Worm (Caenorhabditis elegans) whole organism, L1 larva: ENCODE data around the gene coa-3.

Experiments
- C16A3.4 ChIP-seq: fragments of 150-350 bp; optimal IDR thresholded peaks from 2 replicates; lab custom pipeline; 2014; ENCODE audit warnings: missing biosample characterization, missing genetic modification characterization
- F16B12.6 ChIP-seq: fragments of 150-350 bp; optimal IDR thresholded peaks from 2 replicates; lab custom pipeline; 2014; ENCODE audit warnings: missing biosample characterization, missing genetic modification characterization
- Y116A8C.19 ChIP-seq: sonication (generic microtip); optimal IDR thresholded peaks from 2 replicates; lab custom pipeline; 2016; ENCODE audit warnings: missing compliant biosample characterization, missing genetic modification characterization, borderline replicate concordance
- blmp-1 ChIP-seq: fragments of 150-350 bp; optimal IDR thresholded peaks from 2 replicates; lab custom pipeline; 2014; ENCODE audit warnings: missing biosample characterization, missing genetic modification characterization
- ceh-8 ChIP-seq: fragments of 200-800 bp; sonication (Bioruptor generic); optimal IDR thresholded peaks from 2 replicates; lab custom pipeline; 2018; ENCODE audit warnings: mild to moderate bottlenecking, missing genetic modification characterization, moderate library complexity, missing compliant biosample characterization
- ceh-82 ChIP-seq, 3 experiments: fragments of 150-350 bp in 1 of 3; sonication (generic microtip) in 2 of 3; optimal IDR thresholded peaks; 2 replicates each; lab custom pipeline; 2014 to 2017; ENCODE audit warnings: missing biosample characterization in 3 of 3, missing genetic modification characterization in 3 of 3
- efl-1 ChIP-seq, 4 experiments: fragments of 150-350 bp; optimal IDR thresholded peaks in 3 of 4; peaks in 1 of 4; 1 replicate in 1 of 4; 2 replicates in 3 of 4; lab custom pipeline; 2014; ENCODE audit warnings: missing biosample characterization in 2 of 4, missing genetic modification characterization in 2 of 4, missing genetic modification reagents in 2 of 4
- efl-3 ChIP-seq: fragments of 200-800 bp; sonication (Bioruptor generic); optimal IDR thresholded peaks from 2 replicates; lab custom pipeline; 2018; ENCODE audit warnings: mild to moderate bottlenecking, missing genetic modification characterization, missing compliant biosample characterization
- egl-13 ChIP-seq: sonication (generic microtip); optimal IDR thresholded peaks from 2 replicates; lab custom pipeline; 2016; ENCODE audit warnings: missing genotype, missing genetic modification reagents, missing genetic modification characterization, missing compliant biosample characterization
- elt-3 ChIP-seq, 6 experiments: fragments of 150-350 bp in 1 of 6; sonication (generic microtip); optimal IDR thresholded peaks; 2 replicates each; lab custom pipeline; 2017 to 2018; ENCODE audit warnings: missing biosample characterization in 6 of 6, missing genetic modification characterization in 6 of 6, inconsistent platforms in 1 of 6
- ets-5 ChIP-seq: fragments of 200-800 bp; sonication (Bioruptor generic); IDR thresholded peaks from 2 replicates; pipeline ENCODE4 v1.3.6; 2022; ENCODE audit warnings: missing genetic modification characterization, missing compliant biosample characterization
- fkh-4 ChIP-seq: sonication (generic microtip); optimal IDR thresholded peaks from 2 replicates; lab custom pipeline; 2016; ENCODE audit warnings: missing compliant biosample characterization, missing genetic modification characterization, borderline replicate concordance
- fkh-8 ChIP-seq: sonication (generic microtip); optimal IDR thresholded peaks from 2 replicates; lab custom pipeline; 2016; ENCODE audit warnings: mild to moderate bottlenecking, missing genetic modification characterization, missing compliant biosample characterization
- grh-1 ChIP-seq: fragments of 200-800 bp; sonication (Bioruptor generic); IDR thresholded peaks from 2 replicates; pipeline ENCODE4 v1.3.6; 2022; ENCODE audit warnings: missing genetic modification reagents, missing genetic modification characterization, missing compliant biosample characterization
- hlh-17 ChIP-seq: fragments of 200-800 bp; sonication (Bioruptor generic); optimal IDR thresholded peaks from 2 replicates; lab custom pipeline; 2018; ENCODE audit warnings: missing genetic modification characterization, mild to moderate bottlenecking, missing compliant biosample characterization, moderate library complexity, borderline replicate concordance
- hlh-4 ChIP-seq: sonication (generic microtip); optimal IDR thresholded peaks from 2 replicates; lab custom pipeline; 2016; ENCODE audit warnings: mild to moderate bottlenecking, missing genetic modification characterization, missing compliant biosample characterization
- irx-1 ChIP-seq: sonication (generic microtip); optimal IDR thresholded peaks from 2 replicates; lab custom pipeline; 2016; ENCODE audit warnings: missing genetic modification characterization, missing compliant biosample characterization
- isw-1 ChIP-seq: fragments of 200-800 bp; sonication (Bioruptor generic); IDR thresholded peaks from 2 replicates; pipeline ENCODE4 v1.3.6; 2022; ENCODE audit warnings: missing genetic modification characterization, missing compliant biosample characterization
- jun-1 ChIP-seq: fragments of 150-350 bp; optimal IDR thresholded peaks from 2 replicates; lab custom pipeline; 2014; ENCODE audit warnings: missing biosample characterization, missing genetic modification reagents, missing genetic modification characterization
- lin-14 ChIP-seq: fragments of 200-800 bp; sonication (Bioruptor generic); optimal IDR thresholded peaks from 2 replicates; lab custom pipeline; 2018; ENCODE audit warnings: mild to moderate bottlenecking, missing genetic modification characterization, moderate library complexity, missing compliant biosample characterization
- lin-39 ChIP-seq: fragments of 150-350 bp; optimal IDR thresholded peaks from 2 replicates; lab custom pipeline; 2014; ENCODE audit warnings: missing biosample characterization, missing genetic modification reagents, missing genetic modification characterization
- mdl-1 ChIP-seq, 2 experiments: fragments of 150-350 bp; optimal IDR thresholded peaks; 2 replicates each; lab custom pipeline; 2014 to 2017; ENCODE audit warnings: missing biosample characterization in 2 of 2, missing genetic modification characterization in 2 of 2, inconsistent platforms in 1 of 2
- mef-2 ChIP-seq: fragments of 150-350 bp; optimal IDR thresholded peaks from 2 replicates; lab custom pipeline; 2014; ENCODE audit warnings: missing biosample characterization, missing genetic modification characterization
- mep-1 ChIP-seq: fragments of 150-350 bp; optimal IDR thresholded peaks from 2 replicates; lab custom pipeline; 2014; ENCODE audit warnings: missing biosample characterization, missing genetic modification characterization
- nhr-19 ChIP-seq: fragments of 200-800 bp; sonication (Bioruptor generic); conservative IDR thresholded peaks from 2 replicates; pipeline ENCODE4 v1.3.6; 2022; ENCODE audit warnings: missing genetic modification characterization, missing compliant biosample characterization
- nhr-77 ChIP-seq: fragments of 150-350 bp; optimal IDR thresholded peaks from 2 replicates; lab custom pipeline; 2014; ENCODE audit warnings: missing biosample characterization, missing genetic modification characterization
- nhr-84 ChIP-seq: sonication (generic microtip); optimal IDR thresholded peaks from 2 replicates; lab custom pipeline; 2017; ENCODE audit warnings: missing biosample characterization, missing genetic modification characterization
- nhr-85 ChIP-seq: sonication (generic microtip); peaks from one replicate; lab custom pipeline; 2016; ENCODE audit warnings: missing genetic modification characterization, inconsistent platforms, missing compliant biosample characterization
- nhr-90 ChIP-seq: sonication (generic microtip); optimal IDR thresholded peaks from 2 replicates; lab custom pipeline; 2016; ENCODE audit warnings: mild to moderate bottlenecking, missing genetic modification characterization, missing compliant biosample characterization; ENCODE audit not compliant: poor library complexity
- pag-3 ChIP-seq: sonication (generic microtip); optimal IDR thresholded peaks from 2 replicates; lab custom pipeline; 2017; ENCODE audit warnings: missing genetic modification characterization, mild to moderate bottlenecking, missing compliant biosample characterization, antibody characterized with exemption, borderline replicate concordance; ENCODE audit not compliant: insufficient read depth
- sup-37 ChIP-seq: fragments of 200-800 bp; sonication (Bioruptor generic); optimal IDR thresholded peaks from 2 replicates; lab custom pipeline; 2018; ENCODE audit warnings: mild to moderate bottlenecking, missing genetic modification characterization, missing compliant biosample characterization
- swsn-7 ChIP-seq: sonication (generic microtip); optimal IDR thresholded peaks from 2 replicates; lab custom pipeline; 2016; ENCODE audit warnings: missing genetic modification characterization, missing compliant biosample characterization
- tlp-1 ChIP-seq: fragments of 150-350 bp; optimal IDR thresholded peaks from 2 replicates; lab custom pipeline; 2014; ENCODE audit warnings: missing biosample characterization, missing genetic modification characterization
- unc-30 ChIP-seq: sonication (generic microtip); optimal IDR thresholded peaks from 2 replicates; lab custom pipeline; 2017; ENCODE audit warnings: missing biosample characterization, missing genetic modification characterization
- unc-62 ChIP-seq: fragments of 150-350 bp; optimal IDR thresholded peaks from 2 replicates; lab custom pipeline; 2014; ENCODE audit warnings: missing biosample characterization, missing genetic modification reagents, missing genetic modification characterization
- unc-86 ChIP-seq: sonication (generic microtip); optimal IDR thresholded peaks from 2 replicates; lab custom pipeline; 2016; ENCODE audit warnings: missing genetic modification characterization, missing compliant biosample characterization
- xbp-1 ChIP-seq: sonication (generic microtip); optimal IDR thresholded peaks from 2 replicates; lab custom pipeline; 2016; ENCODE audit warnings: missing genetic modification characterization, missing compliant biosample characterization
- zag-1 ChIP-seq: fragments of 150-350 bp; optimal IDR thresholded peaks from 2 replicates; lab custom pipeline; 2014; ENCODE audit warnings: missing biosample characterization, missing genetic modification characterization
- zip-4 ChIP-seq: fragments of 200-800 bp; sonication (Bioruptor generic); optimal IDR thresholded peaks from 2 replicates; lab custom pipeline; 2018; ENCODE audit warnings: mild to moderate bottlenecking, missing genetic modification characterization, moderate library complexity, missing compliant biosample characterization
- ztf-11 ChIP-seq, 2 experiments: sonication (generic microtip); optimal IDR thresholded peaks; 2 replicates each; lab custom pipeline; 2016 to 2017; ENCODE audit warnings: missing genetic modification characterization in 2 of 2, missing biosample characterization in 1 of 2, missing compliant biosample characterization in 1 of 2

coa-3 gene

ce11 chrII:4590086-4590485 is 12.3 kb downstream of the coa-3 start:
- TF ChIP-seq lin-39 (tag; lab: Kevin White, UChicago) (no peak), egl-13 (tag; lab: Kevin White, UChicago) (no peak), irx-1 (tag; lab: Kevin White, UChicago) (no peak), nhr-90 (tag; lab: Kevin White, UChicago) (no peak), ets-5 (GFP tag; lab: Robert Waterston, UW) (no peak), ztf-11 (tag; optimal IDR thresholded peaks at IDR 0.05; lab: Kevin White, UChicago) (no peak)
- TF ChIP-seq, all 84 proteins: peak for 0

DNA sequence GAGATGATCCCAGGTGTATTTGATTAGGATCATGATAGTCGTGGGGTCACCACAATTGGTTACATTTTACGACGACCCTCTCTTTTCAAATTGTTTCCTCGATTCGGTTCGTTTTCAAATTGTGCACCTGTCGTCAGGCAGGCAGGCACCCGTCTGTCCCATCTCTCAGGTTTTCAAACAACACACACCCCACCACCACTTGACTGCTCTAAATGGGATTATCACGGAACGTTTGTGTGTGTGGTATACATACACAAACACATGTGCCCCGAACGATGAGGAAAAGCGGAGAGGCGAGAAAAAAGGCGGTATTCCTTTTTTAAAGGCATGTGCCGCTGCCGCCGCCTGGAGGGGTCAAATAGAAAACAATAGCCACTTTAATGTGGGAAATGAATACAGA is 17.1 kb downstream of the coa-3 start:
- TF ChIP-seq ceh-8 (GFP tag; lab: Kevin White, UChicago) (no peak), swsn-7 (tag; lab: Kevin White, UChicago) (no peak), egl-13 (tag; lab: Kevin White, UChicago) (no peak), ceh-82 (tag; optimal IDR thresholded peaks at IDR 0.05; lab: Kevin White, UChicago) (no peak), unc-86 (no peak), zag-1 (no peak), nhr-90 (tag; lab: Kevin White, UChicago) (no peak), hlh-4 (tag; lab: Kevin White, UChicago) (no peak), sup-37 (no peak), lin-39 (tag; lab: Kevin White, UChicago) (no peak), efl-3 (GFP tag; lab: Kevin White, UChicago) (no peak), fkh-8 (tag; lab: Kevin White, UChicago) (no peak), nhr-84 (no peak), jun-1 (tag; lab: Kevin White, UChicago) (no peak), mdl-1 (tag; optimal IDR thresholded peaks at IDR 0.05; lab: Kevin White, UChicago) (no peak), blmp-1 (tag; lab: Kevin White, UChicago) (no peak), nhr-85 (no peak), fkh-4 (tag; lab: Kevin White, UChicago) (no peak), ets-5 (GFP tag; lab: Robert Waterston, UW) (no peak), elt-3 (tag; optimal IDR thresholded peaks at IDR 0.05; lab: Kevin White, UChicago) (no peak)
- TF ChIP-seq, all 84 proteins: peak for 0

DNA sequence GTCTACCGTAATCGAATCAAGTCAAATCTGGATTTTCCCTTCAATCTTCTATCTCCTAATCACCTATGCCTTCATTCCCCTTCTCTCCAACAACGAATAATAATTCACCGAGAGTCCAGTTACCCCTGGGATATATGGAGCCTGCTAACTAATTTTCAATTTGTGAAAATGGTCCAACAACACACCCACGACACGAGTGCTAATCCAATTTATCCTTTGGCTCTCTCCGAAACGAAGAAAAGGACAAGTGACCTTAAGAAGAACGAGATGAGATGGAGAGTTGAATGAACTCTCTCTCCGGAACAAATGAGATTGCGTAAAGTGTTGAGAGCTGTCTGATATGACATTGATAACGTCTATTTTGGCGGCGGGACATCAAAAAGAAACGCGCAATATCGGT is 18.1 kb downstream of the coa-3 start:
- TF ChIP-seq efl-1 (optimal IDR thresholded peaks at IDR 0.05; lab: Kevin White, UChicago) (no peak), efl-1 (GFP tag; optimal IDR thresholded peaks at IDR 0.05 in 1 of 2; lab: Kevin White, UChicago) (peak in 1 of 2 experiments; percentile 16), nhr-77 (tag; lab: Kevin White, UChicago) (no peak), nhr-19 (GFP tag; lab: Robert Waterston, UW) (no peak), unc-30 (tag; lab: Kevin White, UChicago) (no peak), lin-14 (GFP tag; lab: Kevin White, UChicago) (peak; percentile 39)
- TF ChIP-seq, all 84 proteins: peak for 2

DNA sequence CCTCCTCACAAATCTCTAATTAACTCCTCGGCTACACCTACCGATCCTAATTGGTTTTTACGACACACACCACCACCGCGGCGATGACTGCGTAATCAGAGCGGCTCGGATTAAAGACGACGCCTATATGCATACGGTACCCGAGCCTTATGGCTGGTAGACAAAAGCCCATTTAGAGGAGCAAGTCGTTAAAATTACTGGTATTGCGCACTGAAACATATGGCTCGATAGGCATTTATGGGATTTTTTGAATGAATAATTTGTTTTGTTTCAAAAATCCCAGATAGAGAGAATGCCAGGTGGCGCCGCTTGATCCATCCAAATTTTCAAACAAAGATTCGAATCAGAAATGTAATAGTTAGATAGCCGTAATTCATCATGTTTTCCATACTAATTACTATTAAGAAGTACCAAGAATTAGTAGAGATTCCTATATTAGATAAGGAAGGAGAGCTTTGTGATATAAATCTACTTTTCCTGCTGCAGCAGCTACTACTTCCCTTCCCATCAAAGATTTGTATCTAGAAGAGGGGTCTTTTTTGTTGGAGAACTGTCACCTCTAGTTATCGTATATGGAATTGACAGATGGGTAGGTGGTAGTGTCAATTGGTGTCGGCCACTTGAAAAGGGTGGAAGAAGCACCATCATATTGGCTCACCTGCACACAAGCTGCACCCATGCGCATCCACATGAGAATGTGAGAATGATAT is 19.1 kb downstream of the coa-3 start:
- no peak for TF ChIP-seq isw-1 (GFP tag; lab: Robert Waterston, UW)
- TF ChIP-seq unc-86: no peak
- peak; percentile 28 for TF ChIP-seq lin-14 (GFP tag; lab: Kevin White, UChicago)
- no peak for TF ChIP-seq tlp-1 (tag; lab: Kevin White, UChicago)
- no peak for TF ChIP-seq efl-1 (optimal IDR thresholded peaks at IDR 0.05; lab: Kevin White, UChicago)
- peak in 1 of 2 experiments; percentile 52 for TF ChIP-seq efl-1 (GFP tag; optimal IDR thresholded peaks at IDR 0.05 in 1 of 2; lab: Kevin White, UChicago)
- TF ChIP-seq xbp-1 (tag; lab: Kevin White, UChicago): no peak
- TF ChIP-seq ets-5 (GFP tag; lab: Robert Waterston, UW): no peak
- no peak for TF ChIP-seq unc-62
- no peak for TF ChIP-seq hlh-17 (GFP tag; lab: Kevin White, UChicago)
- no peak for TF ChIP-seq F16B12.6 (tag; lab: Kevin White, UChicago)
- no peak for TF ChIP-seq mep-1 (tag; lab: Kevin White, UChicago)
- no peak for TF ChIP-seq mef-2
- TF ChIP-seq Y116A8C.19 (tag; lab: Kevin White, UChicago): no peak
- no peak for TF ChIP-seq sup-37
- peak; percentile 69 for TF ChIP-seq nhr-85
- TF ChIP-seq grh-1 (GFP tag; lab: Robert Waterston, UW): no peak
- TF ChIP-seq zip-4 (GFP tag; lab: Kevin White, UChicago): no peak
- TF ChIP-seq pag-3: no peak
- TF ChIP-seq C16A3.4 (tag; lab: Kevin White, UChicago): no peak
- TF ChIP-seq, all 84 proteins: peak for 3
